Worm (Caenorhabditis elegans): ENCODE measurements around the gene srt-73.

The srt-73 gene

ce11 chrIV:7909455-7910141 lies 30.5 kb downstream of the srt-73 start:
- TF ChIP-seq unc-120 (tag; optimal IDR thresholded peaks at IDR 0.05; ENCODE audit: poor library complexity, severe bottlenecking): no peak
- no peak for TF ChIP-seq drap-1 (GFP tag; optimal IDR thresholded peaks at IDR 0.05)
- no peak for TF ChIP-seq cnd-1 (tag; optimal IDR thresholded peaks at IDR 0.05)
- no peak for TF ChIP-seq zip-8 (tag; optimal IDR thresholded peaks at IDR 0.05)
- TF ChIP-seq sptf-1 (tag; optimal IDR thresholded peaks at IDR 0.05): no peak
- peak; percentile 65 for TF ChIP-seq lsy-2 (tag; optimal IDR thresholded peaks at IDR 0.05)
- TF ChIP-seq nhr-76 (tag; optimal IDR thresholded peaks at IDR 0.05): no peak
- no peak for TF ChIP-seq ceh-39 (tag; optimal IDR thresholded peaks at IDR 0.05)
- TF ChIP-seq unc-62 (GFP tag; optimal IDR thresholded peaks at IDR 0.05): no peak
- TF ChIP-seq nhr-2 (tag; optimal IDR thresholded peaks at IDR 0.05): no peak
- no peak for TF ChIP-seq M03D4.4 (tag; optimal IDR thresholded peaks at IDR 0.05)
- TF ChIP-seq ces-1 (GFP tag; optimal IDR thresholded peaks at IDR 0.05): peak; percentile 8
- TF ChIP-seq pha-4 (tag; optimal IDR thresholded peaks at IDR 0.05): no peak
- TF ChIP-seq mep-1 (tag; optimal IDR thresholded peaks at IDR 0.05): peak; percentile 65
- TF ChIP-seq ceh-83 (GFP tag; optimal IDR thresholded peaks at IDR 0.05): no peak
- peak; percentile 19 for TF ChIP-seq hlh-1 (tag; optimal IDR thresholded peaks at IDR 0.05)
- no peak for TF ChIP-seq ztf-11 (tag; optimal IDR thresholded peaks at IDR 0.05)
- TF ChIP-seq blmp-1 (tag; optimal IDR thresholded peaks at IDR 0.05): no peak
- TF ChIP-seq mls-2 (tag; optimal IDR thresholded peaks at IDR 0.05): no peak
- no peak for TF ChIP-seq snpc-4 (tag; optimal IDR thresholded peaks at IDR 0.05)
- TF ChIP-seq nhr-12 (tag; optimal IDR thresholded peaks at IDR 0.05): no peak
- no peak for TF ChIP-seq sem-2 (GFP tag; optimal IDR thresholded peaks at IDR 0.05)
- TF ChIP-seq nhr-28 (tag; optimal IDR thresholded peaks at IDR 0.05): no peak
- TF ChIP-seq unc-39 (tag; optimal IDR thresholded peaks at IDR 0.05): no peak
- TF ChIP-seq ceh-43 (GFP tag; optimal IDR thresholded peaks at IDR 0.05): no peak
- no peak for TF ChIP-seq ham-2 (GFP tag; optimal IDR thresholded peaks at IDR 0.05)

ce11 chrIV:7910197-7910735 lies 31.1 kb downstream of the srt-73 start, which contains the start of the genes npp-27 and ntl-4:
Gene npp-27 (minus strand): TSS chrIV:7910247.
Gene ntl-4 (plus strand): TSS chrIV:7910575.
- TF ChIP-seq hlh-1 (tag; optimal IDR thresholded peaks at IDR 0.05): peak; percentile 30
- TF ChIP-seq mls-2 (tag; optimal IDR thresholded peaks at IDR 0.05): no peak
- no peak for TF ChIP-seq snpc-4 (tag; optimal IDR thresholded peaks at IDR 0.05)
- TF ChIP-seq elt-1 (tag; optimal IDR thresholded peaks at IDR 0.05; ENCODE audit: borderline replicate concordance, insufficient read depth): peak; percentile 83
- TF ChIP-seq M03D4.4 (tag; optimal IDR thresholded peaks at IDR 0.05): no peak
- no peak for TF ChIP-seq elt-3 (tag; optimal IDR thresholded peaks at IDR 0.05)
- TF ChIP-seq ceh-83 (GFP tag; optimal IDR thresholded peaks at IDR 0.05): peak; percentile 33
- TF ChIP-seq ces-1 (GFP tag; optimal IDR thresholded peaks at IDR 0.05): peak; percentile 6
- TF ChIP-seq mab-5 (tag; optimal IDR thresholded peaks at IDR 0.05): no peak

- TF ChIP-seq ceh-43 (GFP tag; optimal IDR thresholded peaks at IDR 0.05) (no peak), bed-3 (GFP tag; optimal IDR thresholded peaks at IDR 0.05) (no peak), ham-2 (GFP tag; optimal IDR thresholded peaks at IDR 0.05) (no peak), lin-13 (tag; optimal IDR thresholded peaks at IDR 0.05) (no peak), tbx-8 (GFP tag; optimal IDR thresholded peaks at IDR 0.05) (no peak), nhr-76 (tag; optimal IDR thresholded peaks at IDR 0.05) (no peak), pha-4 (tag; optimal IDR thresholded peaks at IDR 0.05) (no peak), nhr-2 (tag; optimal IDR thresholded peaks at IDR 0.05) (no peak), cnd-1 (tag; optimal IDR thresholded peaks at IDR 0.05) (no peak), nhr-28 (tag; optimal IDR thresholded peaks at IDR 0.05) (no peak)
Measured at ce11 chrIV:7914991-7915390, 35.9 kb downstream of the srt-73 start, which contains the start of gene C49H3.4. Gene C49H3.4 (plus strand): TSS chrIV:7915291.

ce11 chrIV:7916907-7917306 lies 37.8 kb downstream of the srt-73 start:
- TF ChIP-seq ceh-43 (GFP tag; optimal IDR thresholded peaks at IDR 0.05) (no peak), ceh-39 (tag; optimal IDR thresholded peaks at IDR 0.05) (no peak), bed-3 (GFP tag; optimal IDR thresholded peaks at IDR 0.05) (no peak), lsy-2 (tag; optimal IDR thresholded peaks at IDR 0.05) (no peak), unc-120 (tag; optimal IDR thresholded peaks at IDR 0.05; ENCODE audit: poor library complexity, severe bottlenecking) (no peak), drap-1 (GFP tag; optimal IDR thresholded peaks at IDR 0.05) (no peak), mab-5 (tag; optimal IDR thresholded peaks at IDR 0.05) (no peak), ham-2 (GFP tag; optimal IDR thresholded peaks at IDR 0.05) (no peak), mep-1 (tag; optimal IDR thresholded peaks at IDR 0.05) (no peak), pha-4 (tag; optimal IDR thresholded peaks at IDR 0.05) (no peak), flh-1 (GFP tag; optimal IDR thresholded peaks at IDR 0.05) (no peak), lin-32 (GFP tag; optimal IDR thresholded peaks at IDR 0.05) (no peak), nhr-76 (tag; optimal IDR thresholded peaks at IDR 0.05) (no peak), ces-1 (GFP tag; optimal IDR thresholded peaks at IDR 0.05) (no peak), zip-8 (tag; optimal IDR thresholded peaks at IDR 0.05) (no peak), ceh-83 (GFP tag; optimal IDR thresholded peaks at IDR 0.05) (no peak), snpc-4 (tag; optimal IDR thresholded peaks at IDR 0.05) (no peak), nhr-2 (tag; optimal IDR thresholded peaks at IDR 0.05) (no peak), unc-39 (tag; optimal IDR thresholded peaks at IDR 0.05) (no peak), sptf-1 (tag; optimal IDR thresholded peaks at IDR 0.05) (no peak)
